Worm (Caenorhabditis elegans): ENCODE measurements around the gene hyl-1.

- TF ChIP-seq tra-4 (tag; optimal IDR thresholded peaks at IDR 0.05) (no peak), ama-1 (optimal IDR thresholded peaks at IDR 0.05) (no peak), aly-1 (tag; optimal IDR thresholded peaks at IDR 0.05) (no peak), ceh-13 (GFP tag; optimal IDR thresholded peaks at IDR 0.05) (no peak), flt-1 (GFP tag; IDR thresholded peaks at IDR 0.05) (no peak), hmg-4 (GFP tag; optimal IDR thresholded peaks at IDR 0.05) (no peak), ets-7 (tag; optimal IDR thresholded peaks at IDR 0.05) (no peak), pes-1 (GFP tag; IDR thresholded peaks at IDR 0.05) (no peak), tbx-37 (GFP tag; conservative IDR thresholded peaks at IDR 0.05) (no peak), tbx-11 (GFP tag; IDR thresholded peaks at IDR 0.05) (no peak), F13C5.2 (tag; optimal IDR thresholded peaks at IDR 0.05) (no peak), ceh-36 (tag; optimal IDR thresholded peaks at IDR 0.05) (no peak), scrt-1 (GFP tag; IDR thresholded peaks at IDR 0.05) (no peak)
Measured at ce11 chrIV:8511056-8511455, 27.9 kb upstream of the hyl-1 start, which contains the start of gene mes-6.
